Fruit fly (Drosophila melanogaster): ENCODE data around the gene Bem46.

Bem46 gene

dm6 chr2L:2976829-2977228, 11.1 kb upstream of the Bem46 start, which contains the start of the genes CG9641 and CG3165:
CG9641 (minus strand) TSS chr2L:2976862.
CG3165 (plus strand) TSS chr2L:2977122.
- peak; percentile 53 for TF ChIP-seq gl (tag; optimal IDR thresholded peaks at IDR 0.05)
- TF ChIP-seq fd96Ca (GFP tag; IDR thresholded peaks at IDR 0.05): peak; percentile 91
- TF ChIP-seq CG34367 (tag; optimal IDR thresholded peaks at IDR 0.05): peak; percentile 77
- peak; percentile 78 for TF ChIP-seq CG15710 (tag; optimal IDR thresholded peaks at IDR 0.05)
- TF ChIP-seq EcR (GFP tag; optimal IDR thresholded peaks at IDR 0.05): no peak
- peak; percentile 81 for TF ChIP-seq CG32121 (GFP tag; IDR thresholded peaks at IDR 0.05)
- TF ChIP-seq CG9948 (tag; optimal IDR thresholded peaks at IDR 0.05): peak; percentile 71
- peak; percentile 79 for TF ChIP-seq Snoo (tag; optimal IDR thresholded peaks at IDR 0.05)
- TF ChIP-seq CG8159 (tag; optimal IDR thresholded peaks at IDR 0.05): peak; percentile 82
- peak; percentile 74; the same call in 1 of the 2 replicates for TF ChIP-seq rn (GFP tag; IDR thresholded peaks at IDR 0.05)
- TF ChIP-seq CG8301 (tag; optimal IDR thresholded peaks at IDR 0.05): no peak
- TF ChIP-seq CG17806 (tag; optimal IDR thresholded peaks at IDR 0.05): peak; percentile 74
- TF ChIP-seq CG13204 (GFP tag; optimal IDR thresholded peaks at IDR 0.05): no peak
- peak; percentile 44; the same call in 1 of the 2 replicates for TF ChIP-seq CG12605 (GFP tag; IDR thresholded peaks at IDR 0.05)
- TF ChIP-seq Ets98B (GFP tag; IDR thresholded peaks at IDR 0.05): peak; percentile 71
- TF ChIP-seq Pif1B (GFP tag; optimal IDR thresholded peaks at IDR 0.05): no peak
- no peak for TF ChIP-seq Pif1A (GFP tag; optimal IDR thresholded peaks at IDR 0.05)
- TF ChIP-seq D1 (tag; optimal IDR thresholded peaks at IDR 0.05): no peak
- no peak for TF ChIP-seq CG10348 (GFP tag; IDR thresholded peaks at IDR 0.05)
- TF ChIP-seq CG14655 (GFP tag; optimal IDR thresholded peaks at IDR 0.05): no peak
- peak; percentile 86 for TF ChIP-seq CG4496 (GFP tag; IDR thresholded peaks at IDR 0.05)

dm6 chr2L:2979091-2979490, 8.8 kb upstream of the Bem46 start, which contains the start of gene CG9643:
CG9643 (minus strand) TSS chr2L:2979288.
- no peak for TF ChIP-seq CG10348 (GFP tag; IDR thresholded peaks at IDR 0.05)
- no peak for TF ChIP-seq Snoo (tag; optimal IDR thresholded peaks at IDR 0.05)
- no peak for TF ChIP-seq fd96Ca (GFP tag; IDR thresholded peaks at IDR 0.05)
- TF ChIP-seq CG17806 (tag; optimal IDR thresholded peaks at IDR 0.05): no peak
- no peak for TF ChIP-seq CG13204 (GFP tag; optimal IDR thresholded peaks at IDR 0.05)
- TF ChIP-seq CG15710 (tag; optimal IDR thresholded peaks at IDR 0.05): no peak
- TF ChIP-seq CG14655 (GFP tag; optimal IDR thresholded peaks at IDR 0.05): no peak
- TF ChIP-seq CG8159 (tag; optimal IDR thresholded peaks at IDR 0.05): no peak
- TF ChIP-seq Ets98B (GFP tag; IDR thresholded peaks at IDR 0.05): no peak
- TF ChIP-seq EcR (GFP tag; optimal IDR thresholded peaks at IDR 0.05): no peak

- TF ChIP-seq CG12605 (GFP tag; IDR thresholded peaks at IDR 0.05): no peak
- no peak for TF ChIP-seq fd96Ca (GFP tag; IDR thresholded peaks at IDR 0.05)
- TF ChIP-seq Pif1A (GFP tag; optimal IDR thresholded peaks at IDR 0.05): no peak
- no peak for TF ChIP-seq D1 (tag; optimal IDR thresholded peaks at IDR 0.05)
- TF ChIP-seq CG8159 (tag; optimal IDR thresholded peaks at IDR 0.05): no peak
- no peak for TF ChIP-seq gl (tag; optimal IDR thresholded peaks at IDR 0.05)
- no peak for TF ChIP-seq CG14655 (GFP tag; optimal IDR thresholded peaks at IDR 0.05)
- no peak for TF ChIP-seq CG4496 (GFP tag; IDR thresholded peaks at IDR 0.05)
- no peak for TF ChIP-seq EcR (GFP tag; optimal IDR thresholded peaks at IDR 0.05)
These were observed 1.1 kb upstream of the Bem46 start for dm6 chr2L:2986776-2987175.

DNA sequence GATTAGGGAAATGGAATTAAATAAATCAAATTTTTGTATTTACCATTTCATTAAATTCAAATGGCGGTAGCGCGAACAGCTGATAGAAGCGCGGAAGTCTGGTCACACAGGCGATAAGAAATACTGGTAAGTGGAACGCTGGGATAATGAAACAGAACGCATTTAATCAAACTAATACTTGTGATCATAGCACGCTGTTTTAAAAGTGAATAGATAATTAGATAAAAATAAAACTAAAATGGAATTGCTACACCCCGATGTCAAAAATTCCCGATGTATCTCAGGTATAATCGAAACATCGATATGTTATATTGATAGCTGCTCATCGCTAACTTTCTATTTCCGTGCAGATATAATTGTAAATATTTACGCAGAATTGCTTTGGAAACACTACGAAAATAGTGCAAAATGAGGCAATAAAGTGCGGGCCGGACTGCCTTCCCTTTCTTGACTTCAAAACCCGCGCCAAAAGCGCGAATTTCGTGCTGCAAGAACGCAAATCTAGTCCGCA, 4.8 kb downstream of the Bem46 start, which contains the start of the genes okr and CG3558:
Gene okr (minus strand): TSS at position 96 of the 511 bp plus-strand sequence.
Gene CG3558 (plus strand): TSS at position 207 of the 511 bp plus-strand sequence.
- TF ChIP-seq CG15710 (tag; optimal IDR thresholded peaks at IDR 0.05) (no peak), Snoo (tag; optimal IDR thresholded peaks at IDR 0.05) (no peak), fd96Ca (GFP tag; IDR thresholded peaks at IDR 0.05) (no peak), CG8301 (tag; optimal IDR thresholded peaks at IDR 0.05) (no peak), Ets98B (GFP tag; IDR thresholded peaks at IDR 0.05) (no peak)

DNA sequence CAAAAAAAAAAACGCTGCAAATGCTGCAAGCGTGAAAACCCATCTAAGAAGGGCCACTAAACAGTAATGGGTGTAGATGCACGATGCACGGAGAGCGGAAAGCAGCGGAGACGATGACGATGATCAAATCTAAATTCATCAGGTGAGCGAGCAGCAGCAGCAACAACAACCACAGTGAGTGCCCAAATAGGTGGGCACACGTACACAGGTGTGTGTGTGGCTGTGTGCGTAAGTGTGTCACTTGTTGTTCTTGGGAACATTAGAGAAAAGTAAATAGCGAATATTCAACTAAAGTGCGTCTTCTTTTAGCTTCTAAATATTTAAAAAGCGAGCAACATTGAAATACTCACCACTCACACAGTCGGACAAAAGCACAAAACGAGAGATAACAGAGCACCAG, 5.3 kb downstream of the Bem46 start:
- no peak for TF ChIP-seq D1 (tag; optimal IDR thresholded peaks at IDR 0.05)
- TF ChIP-seq CG15710 (tag; optimal IDR thresholded peaks at IDR 0.05): no peak
- no peak for TF ChIP-seq CG10348 (GFP tag; IDR thresholded peaks at IDR 0.05)
- no peak for TF ChIP-seq rn (GFP tag; IDR thresholded peaks at IDR 0.05)
- no peak for TF ChIP-seq EcR (GFP tag; optimal IDR thresholded peaks at IDR 0.05)
- TF ChIP-seq CG14655 (GFP tag; optimal IDR thresholded peaks at IDR 0.05): no peak
- no peak for TF ChIP-seq CG13204 (GFP tag; optimal IDR thresholded peaks at IDR 0.05)
- no peak for TF ChIP-seq CG9948 (tag; optimal IDR thresholded peaks at IDR 0.05)
- TF ChIP-seq CG4496 (GFP tag; IDR thresholded peaks at IDR 0.05): no peak
- TF ChIP-seq gl (tag; optimal IDR thresholded peaks at IDR 0.05): no peak
- TF ChIP-seq Ets98B (GFP tag; IDR thresholded peaks at IDR 0.05): no peak
- no peak for TF ChIP-seq fd96Ca (GFP tag; IDR thresholded peaks at IDR 0.05)
- no peak for TF ChIP-seq Snoo (tag; optimal IDR thresholded peaks at IDR 0.05)
- TF ChIP-seq CG34367 (tag; optimal IDR thresholded peaks at IDR 0.05): no peak
- TF ChIP-seq Pif1B (GFP tag; optimal IDR thresholded peaks at IDR 0.05): no peak
- TF ChIP-seq CG12605 (GFP tag; IDR thresholded peaks at IDR 0.05): no peak
- TF ChIP-seq CG32121 (GFP tag; IDR thresholded peaks at IDR 0.05): no peak

dm6 chr2L:2993702-2994101, 5.8 kb downstream of the Bem46 start:
- TF ChIP-seq Pif1B (GFP tag; optimal IDR thresholded peaks at IDR 0.05) (no peak), fd96Ca (GFP tag; IDR thresholded peaks at IDR 0.05) (0 out of 3 replicates have a peak, but pooled peaks have one; percentile 22), CG32121 (GFP tag; IDR thresholded peaks at IDR 0.05) (peak; percentile 21; the same call in 1 of the 2 replicates)
